Worm (Caenorhabditis elegans) whole organism, L4 larva: Measurements from ENCODE around the gene ugt-50.

Source experiments
- F37D6.2 ChIP-seq: sonication (generic microtip); optimal IDR thresholded peaks from 2 replicates; lab custom pipeline; 2016; ENCODE audit warnings: mild to moderate bottlenecking, missing genetic modification characterization, missing compliant biosample characterization
- T26A8.4 ChIP-seq: fragments of 200-800 bp; sonication (Bioruptor generic); IDR thresholded peaks from 2 replicates; pipeline ENCODE4 v1.3.6; 2022; ENCODE audit warnings: missing genetic modification characterization, missing compliant biosample characterization
- Y105C5A.15 ChIP-seq: fragments of 200-800 bp; sonication (Bioruptor generic); IDR thresholded peaks from 2 replicates; pipeline ENCODE4 v1.3.6; 2022; ENCODE audit warnings: missing genetic modification characterization, missing compliant biosample characterization
- Y48G9A.11 ChIP-seq: fragments of 200-800 bp; sonication (Bioruptor generic); IDR thresholded peaks from 2 replicates; pipeline ENCODE4 v1.3.6; 2022; ENCODE audit warnings: missing genetic modification reagents, missing genetic modification characterization, missing compliant biosample characterization
- aly-2 ChIP-seq: sonication (generic microtip); optimal IDR thresholded peaks from 2 replicates; lab custom pipeline; 2018; ENCODE audit warnings: missing biosample characterization, missing genetic modification characterization
- attf-4 ChIP-seq: sonication (generic microtip); optimal IDR thresholded peaks from 3 replicates; lab custom pipeline; 2017; ENCODE audit warnings: missing biosample characterization, missing genetic modification characterization
- ceh-32 ChIP-seq: sonication (generic microtip); optimal IDR thresholded peaks from 2 replicates; lab custom pipeline; 2016; ENCODE audit warnings: mild to moderate bottlenecking, missing genetic modification characterization, missing compliant biosample characterization; ENCODE audit not compliant: poor library complexity
- ces-1 ChIP-seq: fragments of 150-350 bp; sonication (generic microtip); optimal IDR thresholded peaks from 4 replicates; lab custom pipeline; 2014; ENCODE audit warnings: missing biosample characterization, missing genetic modification reagents, missing genetic modification characterization
- cey-2 ChIP-seq: sonication (generic microtip); optimal IDR thresholded peaks from 3 replicates; lab custom pipeline; 2017; ENCODE audit warnings: missing genetic modification characterization, mild to moderate bottlenecking, missing compliant biosample characterization, antibody characterized with exemption, borderline replicate concordance; ENCODE audit not compliant: insufficient read depth
- ctbp-1 ChIP-seq: fragments of 200-800 bp; sonication (Bioruptor generic); IDR thresholded peaks from 2 replicates; pipeline ENCODE4 v1.3.6; 2022; ENCODE audit warnings: missing genetic modification reagents, missing genetic modification characterization, missing compliant biosample characterization
- daf-16 ChIP-seq, 3 experiments: sonication (generic microtip); optimal IDR thresholded peaks; 2 replicates each; lab custom pipeline; 2016 to 2017; ENCODE audit warnings: missing genetic modification characterization in 3 of 3, missing genetic modification reagents in 3 of 3, mild to moderate bottlenecking in 2 of 3, missing compliant biosample characterization in 2 of 3, missing biosample characterization in 1 of 3, moderate library complexity in 1 of 3
- daf-19 ChIP-seq: fragments of 200-800 bp; sonication (Bioruptor generic); conservative IDR thresholded peaks from 2 replicates; pipeline ENCODE4 v1.3.6; 2022; ENCODE audit warnings: missing genetic modification characterization, missing compliant biosample characterization
- dpl-1 ChIP-seq: fragments of 150-350 bp; optimal IDR thresholded peaks from 2 replicates; lab custom pipeline; 2014; ENCODE audit warnings: missing biosample characterization, missing genetic modification reagents, missing genetic modification characterization
- egl-27 ChIP-seq: sonication (generic microtip); optimal IDR thresholded peaks from 3 replicates; lab custom pipeline; 2017; ENCODE audit warnings: missing biosample characterization, missing genetic modification reagents, missing genetic modification characterization
- fos-1 ChIP-seq: fragments of 150-350 bp; optimal IDR thresholded peaks from 2 replicates; lab custom pipeline; 2014; ENCODE audit warnings: missing biosample characterization, missing genetic modification characterization
- lin-1 ChIP-seq: fragments of 200-800 bp; sonication (Bioruptor generic); IDR thresholded peaks from 2 replicates; pipeline ENCODE4 v1.3.6; 2022; ENCODE audit warnings: missing genetic modification reagents, missing genetic modification characterization, missing compliant biosample characterization
- lin-13 ChIP-seq: fragments of 150-350 bp; optimal IDR thresholded peaks from 2 replicates; lab custom pipeline; 2014; ENCODE audit warnings: missing biosample characterization, missing genetic modification reagents, missing genetic modification characterization
- lin-29 ChIP-seq: fragments of 200-800 bp; sonication (Bioruptor generic); IDR thresholded peaks from 2 replicates; pipeline ENCODE4 v1.3.6; 2022; ENCODE audit warnings: missing genetic modification reagents, missing genetic modification characterization, missing compliant biosample characterization
- lin-38 ChIP-seq: fragments of 200-800 bp; sonication (Bioruptor generic); IDR thresholded peaks from 2 replicates; pipeline ENCODE4 v1.3.6; 2022; ENCODE audit warnings: missing genetic modification reagents, missing genetic modification characterization, missing compliant biosample characterization
- lin-39 ChIP-seq: fragments of 150-350 bp; optimal IDR thresholded peaks from 2 replicates; lab custom pipeline; 2014; ENCODE audit warnings: missing biosample characterization, missing genetic modification reagents, missing genetic modification characterization
- madf-5 ChIP-seq, 2 experiments: fragments of 200-800 bp; sonication (Bioruptor generic); IDR thresholded peaks; 2 replicates each; pipeline ENCODE4 v1.3.6; 2022; ENCODE audit warnings: missing compliant biosample characterization in 2 of 2, missing genetic modification characterization in 2 of 2
- madf-9 ChIP-seq: fragments of 200-800 bp; sonication (Bioruptor generic); conservative IDR thresholded peaks from 2 replicates; pipeline ENCODE4 v1.3.6; 2022; ENCODE audit warnings: missing genetic modification reagents, missing genetic modification characterization, missing compliant biosample characterization
- mxl-2 ChIP-seq: fragments of 200-800 bp; sonication (Bioruptor generic); conservative IDR thresholded peaks from 2 replicates; pipeline ENCODE4 v1.3.6; 2022; ENCODE audit warnings: missing genetic modification reagents, missing genetic modification characterization, missing compliant biosample characterization
- mxl-3 ChIP-seq: fragments of 200-800 bp; sonication (Bioruptor generic); optimal IDR thresholded peaks from 2 replicates; lab custom pipeline; 2018; ENCODE audit warnings: mild to moderate bottlenecking, missing genetic modification characterization, missing compliant biosample characterization
- nhr-11 ChIP-seq: fragments of 150-350 bp; optimal IDR thresholded peaks from 2 replicates; lab custom pipeline; 2014; ENCODE audit warnings: missing biosample characterization, missing genetic modification characterization
- nhr-28 ChIP-seq: fragments of 150-350 bp; optimal IDR thresholded peaks from 2 replicates; lab custom pipeline; 2014; ENCODE audit warnings: missing biosample characterization, missing genetic modification characterization
- nhr-42 ChIP-seq: fragments of 200-800 bp; sonication (Bioruptor generic); IDR thresholded peaks from 2 replicates; pipeline ENCODE4 v1.3.6; 2022; ENCODE audit warnings: missing genetic modification characterization, missing compliant biosample characterization
- nhr-48 ChIP-seq: sonication (generic microtip); optimal IDR thresholded peaks from 2 replicates; lab custom pipeline; 2016; ENCODE audit warnings: mild to moderate bottlenecking, missing genetic modification characterization, missing compliant biosample characterization
- nhr-76 ChIP-seq: fragments of 150-350 bp; optimal IDR thresholded peaks from 2 replicates; lab custom pipeline; 2014; ENCODE audit warnings: missing biosample characterization, missing genetic modification characterization
- nhr-77 ChIP-seq: fragments of 150-350 bp; optimal IDR thresholded peaks from 2 replicates; lab custom pipeline; 2014; ENCODE audit warnings: missing biosample characterization, missing genetic modification characterization
- pha-4 ChIP-seq, 2 experiments: fragments of 150-350 bp in 1 of 2; fragments of 200-800 bp in 1 of 2; sonication (Bioruptor generic) in 1 of 2; IDR thresholded peaks in 1 of 2; optimal IDR thresholded peaks in 1 of 2; 2 replicates each; pipeline versions ENCODE4 v1.3.6 to Lab custom; 2014 to 2022; ENCODE audit warnings: missing genetic modification characterization in 2 of 2, missing genetic modification reagents in 2 of 2, missing biosample characterization in 1 of 2, missing compliant biosample characterization in 1 of 2
- pqm-1 ChIP-seq: sonication (generic microtip); optimal IDR thresholded peaks from 2 replicates; lab custom pipeline; 2017; ENCODE audit warnings: missing biosample characterization, missing genetic modification characterization
- sdz-12 ChIP-seq: fragments of 200-800 bp; sonication (Bioruptor generic); optimal IDR thresholded peaks from 2 replicates; lab custom pipeline; 2018; ENCODE audit warnings: mild to moderate bottlenecking, missing genetic modification characterization, missing compliant biosample characterization
- set-16 ChIP-seq: fragments of 200-800 bp; sonication (Bioruptor generic); IDR thresholded peaks from 2 replicates; pipeline ENCODE4 v1.3.6; 2022; ENCODE audit warnings: missing genetic modification reagents, missing genetic modification characterization, missing compliant biosample characterization
- unc-130 ChIP-seq: sonication (generic microtip); optimal IDR thresholded peaks from 2 replicates; lab custom pipeline; 2016; ENCODE audit warnings: missing genetic modification reagents, missing genetic modification characterization, missing compliant biosample characterization
- zfp-3 ChIP-seq: fragments of 200-800 bp; sonication (Bioruptor generic); conservative IDR thresholded peaks from 2 replicates; pipeline ENCODE4 v1.3.6; 2022; ENCODE audit warnings: missing genetic modification reagents, missing genetic modification characterization, missing compliant biosample characterization
- zip-2 ChIP-seq: fragments of 150-350 bp; optimal IDR thresholded peaks from 2 replicates; lab custom pipeline; 2014; ENCODE audit warnings: missing biosample characterization, missing genetic modification characterization

ugt-50 gene

DNA sequence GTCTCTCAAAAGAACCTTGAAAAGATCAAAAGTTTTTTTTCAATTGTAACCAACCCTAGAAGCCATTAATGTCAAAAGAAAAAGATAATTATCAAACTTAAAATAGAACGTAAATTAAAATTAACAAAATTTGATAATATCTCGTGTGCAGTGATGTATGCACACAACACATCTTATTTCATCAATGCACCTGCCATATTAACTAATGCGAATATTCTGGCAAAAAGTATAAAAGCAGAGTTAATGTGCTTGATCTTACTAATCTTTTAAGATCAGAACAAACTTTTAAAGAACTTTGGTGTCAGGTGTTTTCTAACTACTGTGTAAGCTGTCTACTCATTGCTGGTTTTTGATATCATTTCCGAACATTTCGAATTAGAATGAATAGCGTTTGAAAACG, 11.3 kb downstream of the ugt-50 start:
- TF ChIP-seq nhr-48 (tag; lab: Kevin White, UChicago) (no peak), mxl-3 (GFP tag; lab: Kevin White, UChicago) (no peak), mxl-2 (GFP tag; lab: Robert Waterston, UW) (no peak), daf-19 (GFP tag; lab: Robert Waterston, UW) (no peak), madf-5 (GFP tag; IDR thresholded peaks at IDR 0.05; lab: Robert Waterston, UW) (no peak), T26A8.4 (no peak), lin-39 (tag; lab: Kevin White, UChicago) (no peak), unc-130 (GFP tag; lab: Kevin White, UChicago) (no peak), egl-27 (tag; lab: Kevin White, UChicago) (no peak), fos-1 (tag; lab: Kevin White, UChicago) (no peak), madf-9 (GFP tag; lab: Robert Waterston, UW) (no peak), pha-4 (GFP tag; IDR thresholded peaks at IDR 0.05; lab: Robert Waterston, UW) (no peak), pha-4 (tag; optimal IDR thresholded peaks at IDR 0.05; lab: Kevin White, UChicago) (no peak), ctbp-1 (GFP tag; lab: Robert Waterston, UW) (no peak)

- TF ChIP-seq attf-4 (tag; lab: Kevin White, UChicago): no peak
- TF ChIP-seq zip-2 (tag; lab: Kevin White, UChicago): no peak
- TF ChIP-seq lin-38 (GFP tag; lab: Robert Waterston, UW): no peak
- TF ChIP-seq nhr-11 (tag; lab: Kevin White, UChicago): no peak
- TF ChIP-seq set-16 (GFP tag; lab: Robert Waterston, UW): no peak
- no peak for TF ChIP-seq lin-29
- TF ChIP-seq nhr-48 (tag; lab: Kevin White, UChicago): no peak
- no peak for TF ChIP-seq cey-2 (tag; lab: Kevin White, UChicago)
- no peak for TF ChIP-seq dpl-1 (GFP tag; lab: Kevin White, UChicago)
- TF ChIP-seq lin-13 (GFP tag; lab: Kevin White, UChicago): no peak
- TF ChIP-seq nhr-76 (tag; lab: Kevin White, UChicago): no peak
- no peak for TF ChIP-seq Y105C5A.15 (GFP tag; lab: Robert Waterston, UW)
- TF ChIP-seq pqm-1 (tag; lab: Kevin White, UChicago): no peak
- no peak for TF ChIP-seq nhr-28 (tag; lab: Kevin White, UChicago)
- no peak for TF ChIP-seq lin-1 (GFP tag; lab: Robert Waterston, UW)
- TF ChIP-seq daf-16 (GFP tag; optimal IDR thresholded peaks at IDR 0.05; lab: Kevin White, UChicago): no peak
- TF ChIP-seq daf-16 (tag; optimal IDR thresholded peaks at IDR 0.05; lab: Kevin White, UChicago): no peak
- TF ChIP-seq, all 104 proteins: peak for 0
Observed at ce11 chrX:12704721-12705120, 13.3 kb downstream of the ugt-50 start, which contains the start of gene nhr-272. TSS of gene nhr-272 (minus strand) at chrX:12704821.

DNA sequence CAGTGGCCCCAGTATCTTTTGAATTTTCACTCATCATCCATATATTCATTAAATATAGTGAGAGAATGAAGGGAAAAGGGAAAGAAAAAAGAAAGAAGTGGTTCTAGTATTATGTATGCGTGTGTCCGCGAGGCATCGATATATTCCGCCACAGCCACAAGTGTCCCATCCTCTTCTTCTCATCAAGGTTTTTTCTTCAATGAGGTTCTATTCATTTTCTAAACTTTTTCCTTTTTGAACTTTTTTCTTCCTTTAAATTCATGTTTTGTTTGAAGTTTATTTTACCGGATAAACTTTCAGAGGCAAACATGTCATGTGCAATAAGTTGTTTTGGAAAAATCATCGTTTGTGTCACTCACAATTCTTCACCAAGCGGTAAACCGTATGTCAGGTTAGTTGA, 21.0 kb downstream of the ugt-50 start, which contains the start of gene rgs-2:
TSS of gene rgs-2 (plus strand) at position 301 of the 400 bp plus-strand sequence.
- TF ChIP-seq unc-130 (GFP tag; lab: Kevin White, UChicago): no peak
- no peak for TF ChIP-seq Y48G9A.11 (GFP tag; lab: Robert Waterston, UW)
- no peak for TF ChIP-seq zfp-3
- TF ChIP-seq nhr-42 (GFP tag; lab: Robert Waterston, UW): no peak
- no peak for TF ChIP-seq aly-2
- TF ChIP-seq F37D6.2 (tag; lab: Kevin White, UChicago): no peak
- no peak for TF ChIP-seq fos-1 (tag; lab: Kevin White, UChicago)
- no peak for TF ChIP-seq lin-39 (tag; lab: Kevin White, UChicago)
- no peak for TF ChIP-seq ces-1 (GFP tag; lab: Kevin White, UChicago)
- TF ChIP-seq nhr-11 (tag; lab: Kevin White, UChicago): no peak
- TF ChIP-seq ceh-32 (tag; lab: Kevin White, UChicago): no peak
- no peak for TF ChIP-seq nhr-77 (tag; lab: Kevin White, UChicago)
- TF ChIP-seq pqm-1 (tag; lab: Kevin White, UChicago): no peak
- TF ChIP-seq sdz-12 (GFP tag; lab: Kevin White, UChicago): no peak
